Worm (Caenorhabditis elegans) whole organism, early embryonic: ENCODE measurements around the gene gdi-1.

Experiments
- ama-1 ChIP-seq: fragments of 150-350 bp; optimal IDR thresholded peaks from 2 replicates; lab custom pipeline; 2014
- ceh-13 ChIP-seq: fragments of 200-800 bp; sonication (Bioruptor generic); optimal IDR thresholded peaks from 2 replicates; lab custom pipeline; 2018; ENCODE audit warnings: mild to moderate bottlenecking, missing genetic modification characterization, missing compliant biosample characterization
- tbx-11 ChIP-seq: fragments of 200-800 bp; sonication (Bioruptor generic); IDR thresholded peaks from 2 replicates; pipeline ENCODE4 v1.3.6; 2022; ENCODE audit warnings: missing genetic modification characterization, missing compliant biosample characterization
- tra-4 ChIP-seq: sonication (generic microtip); optimal IDR thresholded peaks from 2 replicates; lab custom pipeline; 2017; ENCODE audit warnings: missing genetic modification characterization, missing compliant biosample characterization

DNA sequence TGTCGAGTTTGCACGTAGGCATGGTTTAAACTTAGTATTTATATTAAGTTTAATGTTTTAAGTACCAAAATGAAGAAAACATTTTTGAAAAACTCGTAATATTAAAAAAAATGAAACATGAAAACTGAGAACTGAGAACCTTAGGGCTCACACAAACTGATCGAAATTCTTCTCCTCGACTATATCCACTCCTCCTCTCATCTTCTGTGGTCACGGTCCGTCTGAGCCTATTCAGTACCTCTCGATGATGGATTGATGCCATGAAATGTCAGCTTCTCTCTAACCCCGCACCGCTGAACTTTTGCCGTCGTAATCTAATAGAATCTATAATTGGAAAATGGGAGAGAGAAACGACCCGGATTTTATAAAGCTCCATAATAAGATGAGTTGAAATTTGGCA is 8.2 kb downstream of the gdi-1 start, which contains the start of gene nlp-56:
- TF ChIP-seq tbx-11 (GFP tag; lab: Robert Waterston, UW) (no peak), ceh-13 (no peak), ama-1 (lab: Kevin White, UChicago) (no peak), tra-4 (tag; lab: Kevin White, UChicago) (no peak)
